Fruit fly (Drosophila melanogaster): ENCODE data around the gene CG8813.

Gene CG8813

DNA sequence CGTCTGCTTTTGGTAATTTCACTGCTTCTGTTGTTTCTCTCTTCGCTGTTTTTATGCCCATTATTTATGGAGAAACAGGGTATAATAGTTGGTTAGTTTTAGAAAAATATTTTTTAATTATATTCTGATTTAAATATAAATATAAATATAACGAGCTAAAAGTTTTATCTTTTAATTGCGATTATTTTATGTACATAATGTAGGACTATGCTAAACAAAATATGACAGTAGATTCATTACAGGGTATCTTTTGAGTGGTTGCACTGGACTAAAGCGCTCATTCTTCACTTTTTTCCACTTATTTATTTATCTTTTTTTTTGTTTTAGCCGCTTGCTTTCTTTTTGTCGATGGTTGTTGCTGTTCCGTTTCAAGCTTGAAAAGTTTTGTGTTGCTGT lies 35.6 kb downstream of the CG8813 start (continued):
- no peak for TF ChIP-seq Spps (tag; optimal IDR thresholded peaks at IDR 0.05)
- TF ChIP-seq Neu2 (GFP tag; optimal IDR thresholded peaks at IDR 0.05; ENCODE audit: borderline replicate concordance): no peak
- peak; percentile 6 for TF ChIP-seq CG1602 (GFP tag; optimal IDR thresholded peaks at IDR 0.05)
- no peak for TF ChIP-seq CG3995 (GFP tag; optimal IDR thresholded peaks at IDR 0.05)
- no peak for TF ChIP-seq Mrtf (GFP tag; IDR thresholded peaks at IDR 0.05)
- no peak for TF ChIP-seq CG11723 (GFP tag; optimal IDR thresholded peaks at IDR 0.05)
- TF ChIP-seq CG15011 (GFP tag; optimal IDR thresholded peaks at IDR 0.05): no peak
- TF ChIP-seq Aef1 (GFP tag; IDR thresholded peaks at IDR 0.05): peak; percentile 20; the same call in 1 of the 3 replicates
- peak; percentile 24; the same call in 1 of the 3 replicates for TF ChIP-seq croc (GFP tag; conservative IDR thresholded peaks at IDR 0.05)
- TF ChIP-seq BtbVII (GFP tag; optimal IDR thresholded peaks at IDR 0.05): no peak
- peak; percentile 29 for TF ChIP-seq Chrac-16 (GFP tag; optimal IDR thresholded peaks at IDR 0.05)
- no peak for TF ChIP-seq Max (GFP tag; optimal IDR thresholded peaks at IDR 0.05)
- TF ChIP-seq CG6254 (GFP tag; optimal IDR thresholded peaks at IDR 0.05): peak; percentile 5
- TF ChIP-seq amos (GFP tag; IDR thresholded peaks at IDR 0.05; ENCODE audit: partially characterized antibody): no peak
- no peak for TF ChIP-seq ftz-f1 (GFP tag; optimal IDR thresholded peaks at IDR 0.05)
- TF ChIP-seq CG17829 (tag; optimal IDR thresholded peaks at IDR 0.05): peak; percentile 34
- no peak for TF ChIP-seq sr (GFP tag; IDR thresholded peaks at IDR 0.05)
- TF ChIP-seq ato (GFP tag; IDR thresholded peaks at IDR 0.05; ENCODE audit: partially characterized antibody): no peak
- no peak for TF ChIP-seq pb (GFP tag; optimal IDR thresholded peaks at IDR 0.05)
- no peak for TF ChIP-seq hb (GFP tag; IDR thresholded peaks at IDR 0.05; ENCODE audit: partially characterized antibody)
- peak; percentile 26 for TF ChIP-seq HHEX (GFP tag; optimal IDR thresholded peaks at IDR 0.05)
- TF ChIP-seq jing (GFP tag; optimal IDR thresholded peaks at IDR 0.05): no peak
- TF ChIP-seq Antp (GFP tag; optimal IDR thresholded peaks at IDR 0.05): no peak
- no peak for TF ChIP-seq CG13775 (GFP tag; optimal IDR thresholded peaks at IDR 0.05)
- TF ChIP-seq CG6765 (GFP tag; optimal IDR thresholded peaks at IDR 0.05): no peak
- 0 out of 3 replicates have a peak, but pooled peaks have one; percentile 38 for TF ChIP-seq gce (GFP tag; IDR thresholded peaks at IDR 0.05)
- TF ChIP-seq Atf-2 (GFP tag; optimal IDR thresholded peaks at IDR 0.05): no peak
- no peak for TF ChIP-seq Doc2 (GFP tag; IDR thresholded peaks at IDR 0.05)
- TF ChIP-seq E2f2 (GFP tag; IDR thresholded peaks at IDR 0.05): peak; percentile 38; the same call in 1 of the 2 replicates
- no peak for TF ChIP-seq YL-1 (GFP tag; optimal IDR thresholded peaks at IDR 0.05)
- no peak for TF ChIP-seq unc-4 (GFP tag; IDR thresholded peaks at IDR 0.05; ENCODE audit: partially characterized antibody)
- no peak for TF ChIP-seq dati (GFP tag; IDR thresholded peaks at IDR 0.05)
- TF ChIP-seq CG14050 (GFP tag; IDR thresholded peaks at IDR 0.05): peak; percentile 46; the same call in 1 of the 3 replicates
- peak; percentile 76 for TF ChIP-seq CG11504 (tag; optimal IDR thresholded peaks at IDR 0.05)
- TF ChIP-seq D19A (tag; optimal IDR thresholded peaks at IDR 0.05): peak; percentile 45
- TF ChIP-seq emc (GFP tag; optimal IDR thresholded peaks at IDR 0.05): no peak
- TF ChIP-seq slou (GFP tag; optimal IDR thresholded peaks at IDR 0.05): no peak
- TF ChIP-seq CG8478 (optimal IDR thresholded peaks at IDR 0.05): no peak
- TF ChIP-seq ttk (GFP tag; IDR thresholded peaks at IDR 0.05): peak; percentile 63
- no peak for TF ChIP-seq NFAT (GFP tag; IDR thresholded peaks at IDR 0.05)
- peak; percentile 46 for TF ChIP-seq CoRest (tag; optimal IDR thresholded peaks at IDR 0.05)
- no peak for TF ChIP-seq NfI (GFP tag; optimal IDR thresholded peaks at IDR 0.05)
- no peak for TF ChIP-seq CG6272 (GFP tag; IDR thresholded peaks at IDR 0.05)
- peak; percentile 23 for TF ChIP-seq CG10654 (GFP tag; optimal IDR thresholded peaks at IDR 0.05)
- TF ChIP-seq CG18599 (GFP tag; optimal IDR thresholded peaks at IDR 0.05): no peak
- no peak for TF ChIP-seq hkb (optimal IDR thresholded peaks at IDR 0.05)
- peak; percentile 66 for TF ChIP-seq hkb (GFP tag; IDR thresholded peaks at IDR 0.05)
- no peak for TF ChIP-seq CG10543 (GFP tag; optimal IDR thresholded peaks at IDR 0.05)
- TF ChIP-seq vnd (GFP tag; IDR thresholded peaks at IDR 0.05; ENCODE audit: partially characterized antibody): no peak
- TF ChIP-seq Sox100B (GFP tag; optimal IDR thresholded peaks at IDR 0.05): peak; percentile 75
- no peak for TF ChIP-seq her (GFP tag; optimal IDR thresholded peaks at IDR 0.05)
- peak; percentile 69 for TF ChIP-seq CG2678 (tag; optimal IDR thresholded peaks at IDR 0.05)
